Fruit fly (Drosophila melanogaster) whole organism, embryonic: ENCODE data around the gene vari.

Source experiments
- Atf6 ChIP-seq: fragments of 200-800 bp; sonication (Bioruptor generic); IDR thresholded peaks from 2 replicates; pipeline ENCODE4 v1.3.6; 2022; ENCODE audit warnings: missing biosample characterization, missing genetic modification characterization
- Awh ChIP-seq: fragments of 200-800 bp; sonication (Bioruptor generic); IDR thresholded peaks from 2 replicates; pipeline ENCODE4, ENCODE4 v1.3.6; 2022; ENCODE audit warnings: missing biosample characterization, missing genetic modification characterization
- B-H2 ChIP-seq: fragments of 200-800 bp; sonication (Bioruptor generic); optimal IDR thresholded peaks from 2 replicates; lab custom pipeline; 2018; ENCODE audit warnings: missing biosample characterization, mild to moderate bottlenecking, missing genetic modification characterization
- Bgb ChIP-seq: fragments of 200-800 bp; sonication (Bioruptor generic); IDR thresholded peaks from 2 replicates; pipeline ENCODE4 v1.3.6; 2022; ENCODE audit warnings: missing biosample characterization, missing genetic modification characterization; ENCODE audit not compliant: partially characterized antibody
- CG10267 ChIP-seq: fragments of 200-800 bp; sonication (Bioruptor generic); optimal IDR thresholded peaks from 2 replicates; lab custom pipeline; 2018; ENCODE audit warnings: missing biosample characterization, mild to moderate bottlenecking, missing genetic modification characterization, moderate library complexity
- CG11093 ChIP-seq: fragments of 200-800 bp; sonication (Bioruptor generic); IDR thresholded peaks from 3 replicates; pipeline ENCODE4 v1.3.6; 2022; ENCODE audit warnings: missing biosample characterization, missing genetic modification characterization
- CG11695 ChIP-seq: fragments of 200-800 bp; sonication (Bioruptor generic); IDR thresholded peaks from 3 replicates; pipeline ENCODE4 v1.3.6; 2022; ENCODE audit warnings: missing biosample characterization, missing genetic modification characterization
- CG12155 ChIP-seq: fragments of 200-800 bp; sonication (Bioruptor generic); optimal IDR thresholded peaks from 3 replicates; lab custom pipeline; 2016; ENCODE audit warnings: missing biosample characterization, missing genetic modification characterization
- CG12391 ChIP-seq: fragments of 200-800 bp; sonication (Bioruptor generic); optimal IDR thresholded peaks from 3 replicates; lab custom pipeline; 2018; ENCODE audit warnings: missing biosample characterization, mild to moderate bottlenecking, missing genetic modification characterization, moderate library complexity
- CG12942 ChIP-seq: fragments of 200-800 bp; sonication (Bioruptor generic); optimal IDR thresholded peaks from 3 replicates; lab custom pipeline; 2016; ENCODE audit warnings: missing biosample characterization, missing genetic modification characterization
- CG13624 ChIP-seq: fragments of 200-800 bp; sonication (Bioruptor generic); optimal IDR thresholded peaks from 2 replicates; lab custom pipeline; 2016; ENCODE audit warnings: missing biosample characterization, missing genetic modification characterization
- CG14050 ChIP-seq: fragments of 200-800 bp; sonication (Bioruptor generic); IDR thresholded peaks from 3 replicates; pipeline ENCODE4 v1.3.6; 2022; ENCODE audit warnings: missing biosample characterization, missing genetic modification characterization
- CG15514 ChIP-seq: fragments of 200-800 bp; sonication (Bioruptor generic); optimal IDR thresholded peaks from 3 replicates; lab custom pipeline; 2017; ENCODE audit warnings: missing biosample characterization, missing genetic modification characterization, mild to moderate bottlenecking, moderate library complexity, missing genetic modification reagents
- CG2120 ChIP-seq: fragments of 200-800 bp; sonication (Bioruptor generic); optimal IDR thresholded peaks from 3 replicates; lab custom pipeline; 2016; ENCODE audit warnings: missing biosample characterization, missing genetic modification characterization
- CG2875 ChIP-seq: fragments of 200-800 bp; sonication (Bioruptor generic); optimal IDR thresholded peaks from 2 replicates; lab custom pipeline; 2017; ENCODE audit warnings: missing biosample characterization, mild to moderate bottlenecking, missing genetic modification characterization, missing genetic modification reagents
- CG3847 ChIP-seq: fragments of 200-800 bp; sonication (Bioruptor generic); IDR thresholded peaks from 2 replicates; pipeline ENCODE4 v1.3.6; 2022; ENCODE audit warnings: missing biosample characterization, missing genetic modification characterization
- CG4328 ChIP-seq: fragments of 200-800 bp; sonication (Bioruptor generic); optimal IDR thresholded peaks from 3 replicates; lab custom pipeline; 2017; ENCODE audit warnings: missing biosample characterization, missing genetic modification reagents, missing genetic modification characterization
- CG4617 ChIP-seq: fragments of 200-800 bp; sonication (Bioruptor generic); optimal IDR thresholded peaks from 3 replicates; lab custom pipeline; 2016; ENCODE audit warnings: missing biosample characterization, missing genetic modification characterization, borderline replicate concordance
- CG5180 ChIP-seq: fragments of 200-800 bp; sonication (Bioruptor generic); optimal IDR thresholded peaks from 3 replicates; lab custom pipeline; 2017; ENCODE audit warnings: missing biosample characterization, missing genetic modification characterization, mild to moderate bottlenecking, moderate library complexity, missing genetic modification reagents
- CG8089 ChIP-seq: fragments of 200-800 bp; sonication (Bioruptor generic); optimal IDR thresholded peaks from 3 replicates; lab custom pipeline; 2016; ENCODE audit warnings: missing biosample characterization, missing genetic modification characterization
- CG9609 ChIP-seq: fragments of 200-800 bp; sonication (Bioruptor generic); optimal IDR thresholded peaks from 3 replicates; lab custom pipeline; 2016; ENCODE audit warnings: missing biosample characterization, missing genetic modification characterization
- Doc3 ChIP-seq: fragments of 200-800 bp; sonication (Bioruptor generic); IDR thresholded peaks from 3 replicates; pipeline ENCODE4 v1.3.6; 2022; ENCODE audit warnings: missing biosample characterization, missing genetic modification characterization; ENCODE audit not compliant: partially characterized antibody
- Drgx ChIP-seq: fragments of 200-800 bp; sonication (Bioruptor generic); IDR thresholded peaks from 2 replicates; pipeline ENCODE4 v1.3.6; 2022; ENCODE audit warnings: missing biosample characterization, missing genetic modification characterization
- Fer3 ChIP-seq: fragments of 200-800 bp; sonication (Bioruptor generic); optimal IDR thresholded peaks from 2 replicates; lab custom pipeline; 2018; ENCODE audit warnings: missing biosample characterization, mild to moderate bottlenecking, missing genetic modification characterization, moderate library complexity
- Gsc ChIP-seq: fragments of 200-800 bp; sonication (Bioruptor generic); IDR thresholded peaks from 2 replicates; pipeline ENCODE4 v1.3.6; 2022; ENCODE audit warnings: missing biosample characterization, missing genetic modification characterization
- HLH54F ChIP-seq: fragments of 200-800 bp; sonication (Bioruptor generic); optimal IDR thresholded peaks from 3 replicates; lab custom pipeline; 2016; ENCODE audit warnings: missing biosample characterization, missing genetic modification characterization
- Mad ChIP-seq: fragments of 200-800 bp; sonication (Bioruptor generic); optimal IDR thresholded peaks from 2 replicates; lab custom pipeline; 2016; ENCODE audit warnings: missing biosample characterization, missing genetic modification characterization
- Myb ChIP-seq: fragments of 200-800 bp; sonication (Bioruptor generic); optimal IDR thresholded peaks from 2 replicates; lab custom pipeline; 2016; ENCODE audit warnings: missing biosample characterization, missing genetic modification characterization
- Opbp ChIP-seq: fragments of 200-800 bp; sonication (Bioruptor generic); IDR thresholded peaks from 3 replicates; pipeline ENCODE4 v1.3.6; 2022; ENCODE audit warnings: missing biosample characterization, missing genetic modification characterization; ENCODE audit not compliant: partially characterized antibody
- Ptx1 ChIP-seq: fragments of 200-800 bp; sonication (Bioruptor generic); IDR thresholded peaks from 2 replicates; pipeline ENCODE4 v1.3.6; 2022; ENCODE audit warnings: missing biosample characterization, missing genetic modification characterization
- Scr ChIP-seq: fragments of 200-800 bp; sonication (Bioruptor generic); IDR thresholded peaks from 2 replicates; pipeline ENCODE4 v1.3.6; 2022; ENCODE audit warnings: missing biosample characterization, missing genetic modification characterization; ENCODE audit not compliant: partially characterized antibody
- Side ChIP-seq: fragments of 200-800 bp; sonication (Bioruptor generic); optimal IDR thresholded peaks from 2 replicates; lab custom pipeline; 2016; ENCODE audit warnings: missing biosample characterization, missing genetic modification characterization
- cad ChIP-seq: fragments of >200 bp; optimal IDR thresholded peaks from 2 replicates; lab custom pipeline; 2017; ENCODE audit warnings: missing biosample characterization, missing genetic modification characterization
- chinmo ChIP-seq: fragments of 200-800 bp; sonication (Bioruptor generic); IDR thresholded peaks from 4 replicates; pipeline ENCODE4 v1.3.6; 2022; ENCODE audit warnings: missing biosample characterization, missing genetic modification characterization; ENCODE audit not compliant: partially characterized antibody
- croc ChIP-seq: fragments of 200-800 bp; sonication (Bioruptor generic); conservative IDR thresholded peaks from 3 replicates; pipeline ENCODE4 v1.3.6; 2022; ENCODE audit warnings: missing biosample characterization, missing genetic modification characterization
- dm ChIP-seq: fragments of 200-800 bp; sonication (Bioruptor generic); optimal IDR thresholded peaks from 3 replicates; lab custom pipeline; 2016; ENCODE audit warnings: missing biosample characterization, missing genetic modification characterization
- en ChIP-seq: fragments of 200-800 bp; sonication (Bioruptor generic); optimal IDR thresholded peaks from 2 replicates; lab custom pipeline; 2016; ENCODE audit warnings: missing biosample characterization, missing genetic modification characterization
- esg ChIP-seq: fragments of 200-800 bp; sonication (Bioruptor generic); conservative IDR thresholded peaks from 2 replicates; pipeline ENCODE4 v1.3.6; 2022; ENCODE audit warnings: missing biosample characterization, missing genetic modification characterization
- exex ChIP-seq: fragments of 200-800 bp; sonication (Bioruptor generic); optimal IDR thresholded peaks from 4 replicates; lab custom pipeline; 2018; ENCODE audit warnings: missing biosample characterization, mild to moderate bottlenecking, missing genetic modification characterization, moderate library complexity
- eyg ChIP-seq: fragments of 200-800 bp; sonication (Bioruptor generic); optimal IDR thresholded peaks from 3 replicates; lab custom pipeline; 2016; ENCODE audit warnings: missing biosample characterization, missing genetic modification characterization
- hkb ChIP-seq, 2 experiments: fragments of 200-800 bp in 1 of 2; fragments of >200 bp in 1 of 2; sonication (Bioruptor generic) in 1 of 2; IDR thresholded peaks in 1 of 2; optimal IDR thresholded peaks in 1 of 2; 2 replicates each; pipeline versions ENCODE4 v1.3.6 to Lab custom; 2017 to 2022; ENCODE audit warnings: missing biosample characterization in 1 of 2, missing genetic modification characterization in 1 of 2
- klu ChIP-seq: fragments of 200-800 bp; sonication (Bioruptor generic); IDR thresholded peaks from 2 replicates; pipeline ENCODE4 v1.3.6; 2022; ENCODE audit warnings: missing biosample characterization, missing genetic modification characterization
- knrl ChIP-seq: fragments of 200-800 bp; sonication (Bioruptor generic); IDR thresholded peaks from 3 replicates; pipeline ENCODE4 v1.3.6; 2022; ENCODE audit warnings: missing biosample characterization, missing genetic modification characterization; ENCODE audit not compliant: partially characterized antibody
- lmd ChIP-seq: fragments of 200-800 bp; sonication (Bioruptor generic); IDR thresholded peaks from 2 replicates; pipeline ENCODE4 v1.3.6; 2022; ENCODE audit warnings: missing biosample characterization, missing genetic modification characterization
- pb ChIP-seq: fragments of 200-800 bp; sonication (Bioruptor generic); optimal IDR thresholded peaks from 3 replicates; lab custom pipeline; 2016; ENCODE audit warnings: missing biosample characterization, missing genetic modification characterization
- rib ChIP-seq: fragments of 200-800 bp; sonication (Bioruptor generic); IDR thresholded peaks from 2 replicates; pipeline ENCODE4 v1.3.6; 2022; ENCODE audit warnings: missing biosample characterization, missing genetic modification characterization
- sens ChIP-seq: fragments of 200-800 bp; sonication (Bioruptor generic); peaks from one replicate; lab custom pipeline; 2016; ENCODE audit warnings: missing biosample characterization, missing genetic modification characterization
- so ChIP-seq: fragments of 200-800 bp; sonication (Bioruptor generic); IDR thresholded peaks from 3 replicates; pipeline ENCODE4 v1.3.6; 2022; ENCODE audit warnings: missing biosample characterization, missing genetic modification characterization
- tap ChIP-seq: fragments of 200-800 bp; optimal IDR thresholded peaks from 3 replicates; lab custom pipeline; 2019; ENCODE audit warnings: missing biosample characterization, mild to moderate bottlenecking, missing genetic modification characterization, moderate library complexity
- trem ChIP-seq: fragments of 200-800 bp; optimal IDR thresholded peaks from 3 replicates; lab custom pipeline; 2019; ENCODE audit warnings: missing biosample characterization, mild to moderate bottlenecking, missing genetic modification characterization, moderate library complexity

vari gene

DNA sequence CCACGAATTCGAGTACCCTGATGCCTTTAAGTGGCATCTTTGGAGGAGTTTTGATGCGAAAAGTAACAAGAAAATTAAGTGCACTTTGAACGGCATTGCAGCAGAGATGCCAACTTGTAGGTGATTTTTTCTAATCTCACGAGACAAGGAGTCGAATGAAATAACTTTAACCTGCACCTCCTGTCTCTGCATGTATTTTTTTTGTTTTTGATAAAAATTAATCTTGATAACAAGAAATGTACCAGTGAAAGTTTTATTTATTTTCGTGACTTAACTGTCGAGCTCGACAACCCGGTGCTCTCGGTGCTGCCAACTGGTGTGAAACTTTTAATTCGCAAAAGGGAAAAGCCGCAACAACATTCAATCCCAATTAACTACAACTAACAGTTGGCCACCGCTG, 44.7 kb downstream of the vari start, which contains the start of the genes Amacr and Ns4 (continued):
- no peak for TF ChIP-seq en (GFP tag; lab: Kevin White, UChicago)
- TF ChIP-seq Myb (GFP tag; lab: Kevin White, UChicago) = peak; percentile 71
- TF ChIP-seq sens (GFP tag; lab: Kevin White, UChicago) = peak; percentile 77
- TF ChIP-seq Fer3 = peak; percentile 12
- TF ChIP-seq B-H2 = peak; percentile 21
- 0 out of 3 replicates have a peak, but pooled peaks have one; percentile 34 for TF ChIP-seq so (GFP tag; lab: Robert Waterston, UW)
- peak; percentile 11; the same call in 1 of the 2 replicates for TF ChIP-seq Atf6 (GFP tag; lab: Robert Waterston, UW)
- peak; percentile 18 for TF ChIP-seq CG8089
- no peak for TF ChIP-seq CG5180
- no peak for TF ChIP-seq CG11093
- 0 out of 3 replicates have a peak, but pooled peaks have one; percentile 24 for TF ChIP-seq CG14050 (GFP tag; lab: Robert Waterston, UW)
- TF ChIP-seq hkb (optimal IDR thresholded peaks at IDR 0.05; lab: Kevin White, UChicago) = no peak
- TF ChIP-seq hkb (GFP tag; IDR thresholded peaks at IDR 0.05; lab: Robert Waterston, UW) = no peak
- 0 out of 2 replicates have a peak, but pooled peaks have one; percentile 17 for TF ChIP-seq Bgb (GFP tag; lab: Robert Waterston, UW)
- TF ChIP-seq exex (tag; lab: Kevin White, UChicago) = no peak
- TF ChIP-seq CG2875 (GFP tag; lab: Kevin White, UChicago) = no peak
- TF ChIP-seq knrl (GFP tag; lab: Robert Waterston, UW) = no peak; the same call in 2 of the 3 replicates
- no peak for TF ChIP-seq cad (GFP tag; lab: Kevin White, UChicago)
- TF ChIP-seq CG12155 (GFP tag; lab: Kevin White, UChicago) = peak; percentile 52
- TF ChIP-seq CG12391 (tag; lab: Kevin White, UChicago) = peak; percentile 54
- no peak for TF ChIP-seq Awh
- no peak for TF ChIP-seq Gsc
- TF ChIP-seq Opbp (GFP tag; lab: Robert Waterston, UW) = 0 out of 3 replicates have a peak, but pooled peaks have one; percentile 10
- TF ChIP-seq HLH54F (GFP tag; lab: Kevin White, UChicago) = peak; percentile 75
- peak; percentile 99 for TF ChIP-seq trem
- TF ChIP-seq esg (GFP tag; lab: Robert Waterston, UW) = peak; percentile 33; the same call in 1 of the 2 replicates
- TF ChIP-seq Doc3 (GFP tag; lab: Robert Waterston, UW) = peak; percentile 49; the same call in 2 of the 3 replicates
- TF ChIP-seq eyg = no peak
- TF ChIP-seq CG4617 (GFP tag; lab: Kevin White, UChicago) = peak; percentile 78
- TF ChIP-seq Drgx (GFP tag; lab: Robert Waterston, UW) = peak; percentile 59
- peak; percentile 69 for TF ChIP-seq Ptx1 (GFP tag; lab: Robert Waterston, UW)
- TF ChIP-seq dm (GFP tag; lab: Kevin White, UChicago) = peak; percentile 35
- TF ChIP-seq CG13624 = peak; percentile 54
- peak; percentile 6 for TF ChIP-seq CG15514 (GFP tag; lab: Kevin White, UChicago)
- peak; percentile 41; the same call in 1 of the 2 replicates for TF ChIP-seq Scr (GFP tag; lab: Robert Waterston, UW)
- peak; percentile 36 for TF ChIP-seq Mad (GFP tag; lab: Kevin White, UChicago)
- TF ChIP-seq croc (GFP tag; lab: Robert Waterston, UW) = no peak
- peak; percentile 39; the same call in 1 of the 2 replicates for TF ChIP-seq rib
- TF ChIP-seq CG10267 (tag; lab: Kevin White, UChicago) = peak; percentile 31
- TF ChIP-seq pb (GFP tag; lab: Kevin White, UChicago) = peak; percentile 49
- peak; percentile 59 for TF ChIP-seq Side (GFP tag; lab: Kevin White, UChicago)
- no peak for TF ChIP-seq klu (GFP tag; lab: Robert Waterston, UW)
- TF ChIP-seq lmd (GFP tag; lab: Robert Waterston, UW) = peak; percentile 64; the same call in 1 of the 2 replicates
- peak; percentile 20 for TF ChIP-seq CG12942 (GFP tag; lab: Kevin White, UChicago)
- peak; percentile 34 for TF ChIP-seq CG9609 (GFP tag; lab: Kevin White, UChicago)
- TF ChIP-seq tap (tag; lab: Kevin White, UChicago) = no peak
- TF ChIP-seq CG11695 = 0 out of 3 replicates have a peak, but pooled peaks have one; percentile 9
- peak; percentile 64; the same call in 1 of the 4 replicates for TF ChIP-seq chinmo (GFP tag; lab: Robert Waterston, UW)
- peak; percentile 78 for TF ChIP-seq CG3847 (GFP tag; lab: Robert Waterston, UW)
- TF ChIP-seq CG4328 (GFP tag; lab: Kevin White, UChicago) = no peak
- peak; percentile 81 for TF ChIP-seq CG2120 (GFP tag; lab: Kevin White, UChicago)
